Worm (Caenorhabditis elegans): ENCODE results near the gene W06G6.17.

Gene W06G6.17

DNA sequence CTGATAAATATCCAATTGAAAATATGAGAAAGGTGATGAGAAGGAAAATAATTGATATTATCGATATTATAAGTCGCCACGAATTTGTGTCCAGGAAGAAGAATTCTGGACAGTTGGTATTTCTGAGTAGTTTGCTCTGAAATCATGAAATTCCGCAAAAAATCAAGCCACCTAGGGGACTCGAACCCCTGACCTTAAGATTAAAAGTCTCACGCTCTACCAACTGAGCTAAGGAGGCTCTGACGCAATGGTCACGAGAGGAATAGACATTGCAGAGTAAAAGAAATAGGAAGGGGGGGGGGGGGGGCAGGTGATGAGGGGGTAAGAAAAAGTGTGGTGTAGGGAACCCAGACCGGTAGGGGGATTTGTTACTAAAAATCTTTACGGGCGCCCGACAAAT lies 23.2 kb downstream of the W06G6.17 start:
- TF ChIP-seq drap-1 (GFP tag; optimal IDR thresholded peaks at IDR 0.05), result peak; percentile 47
- peak; percentile 75 for TF ChIP-seq sptf-1 (tag; optimal IDR thresholded peaks at IDR 0.05)
- TF ChIP-seq nhr-2 (tag; optimal IDR thresholded peaks at IDR 0.05), result no peak
- TF ChIP-seq mls-2 (tag; optimal IDR thresholded peaks at IDR 0.05), result peak; percentile 14
- peak; percentile 66 for TF ChIP-seq M03D4.4 (tag; optimal IDR thresholded peaks at IDR 0.05)
- peak; percentile 36 for TF ChIP-seq sem-2 (GFP tag; optimal IDR thresholded peaks at IDR 0.05)
- TF ChIP-seq cnd-1 (tag; optimal IDR thresholded peaks at IDR 0.05), result peak; percentile 51
- peak; percentile 17 for TF ChIP-seq flh-1 (GFP tag; optimal IDR thresholded peaks at IDR 0.05)
- TF ChIP-seq ceh-39 (tag; optimal IDR thresholded peaks at IDR 0.05), result no peak
- no peak for TF ChIP-seq unc-120 (tag; optimal IDR thresholded peaks at IDR 0.05; ENCODE audit: poor library complexity, severe bottlenecking)
- peak; percentile 3 for TF ChIP-seq hlh-1 (tag; optimal IDR thresholded peaks at IDR 0.05)
- TF ChIP-seq lsy-2 (tag; optimal IDR thresholded peaks at IDR 0.05), result no peak

DNA sequence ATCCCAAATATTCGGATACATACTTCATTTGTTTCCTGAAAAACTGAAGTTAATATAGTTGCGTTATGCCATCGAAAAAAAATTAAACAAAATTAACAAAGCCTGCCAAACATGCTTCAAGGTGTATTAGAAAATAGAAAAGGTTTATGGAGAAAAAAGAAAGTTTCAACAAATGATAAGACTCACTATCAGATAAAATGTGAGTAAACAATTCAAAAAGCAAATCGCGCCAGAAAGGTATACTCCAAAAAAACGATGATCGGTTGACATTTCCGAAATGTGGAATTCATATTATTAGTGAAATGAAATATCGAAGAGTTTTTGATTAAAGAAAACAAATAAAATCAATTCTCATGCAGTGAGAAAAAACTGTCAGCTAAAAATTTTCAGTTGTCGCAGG lies 24.2 kb downstream of the W06G6.17 start, which contains the start of gene Y70C5A.3:
TSS of gene Y70C5A.3 (minus strand) at position 50 of the 400 bp plus-strand sequence.
- TF ChIP-seq nhr-76 (tag; optimal IDR thresholded peaks at IDR 0.05) (no peak), ceh-83 (GFP tag; optimal IDR thresholded peaks at IDR 0.05) (no peak), elt-3 (tag; optimal IDR thresholded peaks at IDR 0.05) (no peak), unc-120 (tag; optimal IDR thresholded peaks at IDR 0.05; ENCODE audit: poor library complexity, severe bottlenecking) (no peak)

DNA sequence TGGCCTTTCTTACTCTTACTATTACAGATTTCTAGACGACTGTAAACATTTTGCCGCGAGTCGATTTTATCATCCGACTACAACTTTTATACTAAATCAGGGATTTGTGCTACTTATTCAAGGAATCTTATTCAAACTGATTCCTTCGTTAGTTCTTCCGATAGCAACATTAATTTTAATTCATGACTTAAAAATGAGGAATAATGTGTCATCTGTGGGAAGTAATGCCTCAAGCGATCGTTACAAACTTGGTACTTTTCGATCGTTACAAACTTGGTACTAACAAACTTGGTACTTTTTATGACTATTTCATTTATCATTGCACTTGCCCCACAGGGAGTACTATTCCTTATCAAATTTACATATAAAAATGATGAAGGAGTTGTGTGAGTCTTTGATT lies 27.6 kb downstream of the W06G6.17 start, which contains the start of gene Y70C5A.4:
TSS of gene Y70C5A.4 (plus strand) at position 301 of the 400 bp plus-strand sequence.
- TF ChIP-seq ceh-83 (GFP tag; optimal IDR thresholded peaks at IDR 0.05) (no peak), cnd-1 (tag; optimal IDR thresholded peaks at IDR 0.05) (no peak), ceh-39 (tag; optimal IDR thresholded peaks at IDR 0.05) (no peak), lin-13 (tag; optimal IDR thresholded peaks at IDR 0.05) (no peak), blmp-1 (tag; optimal IDR thresholded peaks at IDR 0.05) (no peak), hlh-1 (tag; optimal IDR thresholded peaks at IDR 0.05) (no peak)

DNA sequence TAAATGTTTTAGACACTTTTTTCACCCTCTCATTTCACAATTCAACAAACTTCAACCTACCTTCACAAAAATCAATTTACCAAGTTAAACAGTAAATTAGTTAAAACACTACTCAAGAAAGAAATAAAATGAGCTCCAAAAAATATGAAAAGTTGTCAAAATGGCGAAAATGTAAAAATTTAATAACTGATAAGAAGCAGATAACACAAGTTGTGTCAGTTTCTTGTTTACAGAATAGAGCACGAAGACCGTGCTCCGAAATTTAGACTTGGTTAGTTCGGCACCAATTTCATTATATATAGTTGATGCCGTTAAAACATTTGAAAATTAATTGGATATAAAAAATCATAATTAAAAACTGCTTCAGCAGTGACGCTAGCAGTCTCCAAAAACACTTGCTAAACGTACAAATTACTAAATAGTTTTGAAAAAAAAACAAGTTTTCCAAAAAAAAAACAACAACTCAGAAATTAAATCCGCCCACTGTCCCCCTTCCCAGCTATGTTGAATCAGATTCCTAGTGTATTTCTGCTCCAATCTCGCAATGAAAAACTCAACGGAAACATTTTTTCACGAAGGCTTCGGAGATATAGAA lies 34.2 kb downstream of the W06G6.17 start, which contains the start of gene srw-54:
TSS of gene srw-54 (plus strand) at position 545 of the 595 bp plus-strand sequence.
- no peak for TF ChIP-seq sptf-1 (tag; optimal IDR thresholded peaks at IDR 0.05)
- TF ChIP-seq ceh-83 (GFP tag; optimal IDR thresholded peaks at IDR 0.05), result no peak
- no peak for TF ChIP-seq sem-2 (GFP tag; optimal IDR thresholded peaks at IDR 0.05)
- no peak for TF ChIP-seq nhr-12 (tag; optimal IDR thresholded peaks at IDR 0.05)
- no peak for TF ChIP-seq blmp-1 (tag; optimal IDR thresholded peaks at IDR 0.05)
- no peak for TF ChIP-seq snpc-4 (tag; optimal IDR thresholded peaks at IDR 0.05)
- no peak for TF ChIP-seq ceh-39 (tag; optimal IDR thresholded peaks at IDR 0.05)
- TF ChIP-seq unc-39 (tag; optimal IDR thresholded peaks at IDR 0.05), result no peak
- TF ChIP-seq mep-1 (tag; optimal IDR thresholded peaks at IDR 0.05), result no peak
- TF ChIP-seq lsy-2 (tag; optimal IDR thresholded peaks at IDR 0.05), result no peak
- TF ChIP-seq nhr-237 (tag; optimal IDR thresholded peaks at IDR 0.05), result no peak
- no peak for TF ChIP-seq ztf-11 (tag; optimal IDR thresholded peaks at IDR 0.05)
- no peak for TF ChIP-seq hlh-1 (tag; optimal IDR thresholded peaks at IDR 0.05)
- TF ChIP-seq tbx-8 (GFP tag; optimal IDR thresholded peaks at IDR 0.05), result no peak
- TF ChIP-seq ces-1 (GFP tag; optimal IDR thresholded peaks at IDR 0.05), result no peak
- TF ChIP-seq mab-5 (tag; optimal IDR thresholded peaks at IDR 0.05), result no peak

DNA sequence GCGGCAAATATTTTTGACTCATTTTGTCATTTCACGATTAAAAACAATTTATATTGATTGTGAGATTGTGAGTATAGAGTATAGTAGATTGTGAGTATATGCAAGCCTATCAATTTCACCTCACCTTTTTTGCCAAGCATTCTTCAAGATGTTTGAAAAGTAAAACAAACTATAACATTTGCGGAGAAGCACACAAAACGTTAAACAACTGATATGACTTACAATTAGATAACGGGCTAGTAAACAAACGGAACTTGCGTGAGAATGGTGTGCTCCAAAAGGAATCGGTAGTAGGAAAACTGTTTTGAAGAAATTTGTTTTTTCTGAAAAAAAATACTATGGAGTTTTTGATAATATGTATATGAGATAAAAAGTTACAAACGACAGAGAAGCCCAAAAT lies 35.0 kb downstream of the W06G6.17 start:
- no peak for TF ChIP-seq sptf-1 (tag; optimal IDR thresholded peaks at IDR 0.05)

DNA sequence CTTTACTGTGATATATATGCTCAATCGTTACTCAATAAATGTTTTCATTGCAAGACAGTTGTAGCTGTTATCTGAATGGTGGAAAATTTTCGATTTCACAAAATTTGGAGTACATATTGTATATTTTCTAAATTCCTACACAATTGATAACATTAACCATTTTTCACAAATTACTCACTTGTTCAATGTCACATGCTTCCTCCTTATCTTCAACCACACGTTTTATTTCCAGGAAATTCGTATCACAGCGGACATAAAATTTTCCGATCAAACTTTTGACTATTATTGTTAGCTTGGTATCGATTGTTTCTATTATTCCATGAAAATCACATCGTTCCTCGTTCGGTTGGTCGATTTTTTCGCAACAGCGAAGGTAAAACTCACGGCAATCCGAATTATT lies 36.6 kb downstream of the W06G6.17 start:
- no peak for TF ChIP-seq elt-1 (tag; optimal IDR thresholded peaks at IDR 0.05; ENCODE audit: borderline replicate concordance, insufficient read depth)

DNA sequence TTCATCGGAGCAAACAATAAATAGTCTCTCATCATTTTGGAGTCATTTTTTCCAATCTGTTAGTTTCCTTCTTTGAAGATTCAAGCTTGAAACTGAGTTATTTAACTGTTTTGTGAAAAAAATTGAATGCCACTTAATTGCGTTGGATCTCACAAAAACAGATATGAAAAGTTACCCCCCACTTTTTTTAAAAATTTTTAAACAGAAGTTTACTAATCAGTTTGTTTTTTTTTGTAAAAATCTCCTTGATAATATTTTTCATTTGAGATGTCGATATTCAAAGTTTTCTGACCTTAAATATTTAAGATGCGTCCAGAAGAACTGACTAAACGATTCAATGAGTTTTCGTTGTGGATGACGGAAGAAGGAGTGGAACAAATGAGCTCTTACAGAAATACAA lies 38.7 kb downstream of the W06G6.17 start, which contains the start of gene Y32B12C.1:
TSS of gene Y32B12C.1 (plus strand) at position 301 of the 400 bp plus-strand sequence.
- TF ChIP-seq mep-1 (tag; optimal IDR thresholded peaks at IDR 0.05), result no peak
- TF ChIP-seq nhr-2 (tag; optimal IDR thresholded peaks at IDR 0.05), result no peak
- no peak for TF ChIP-seq ceh-39 (tag; optimal IDR thresholded peaks at IDR 0.05)
- no peak for TF ChIP-seq nhr-237 (tag; optimal IDR thresholded peaks at IDR 0.05)
- no peak for TF ChIP-seq unc-120 (tag; optimal IDR thresholded peaks at IDR 0.05; ENCODE audit: poor library complexity, severe bottlenecking)
- TF ChIP-seq lin-13 (tag; optimal IDR thresholded peaks at IDR 0.05), result no peak
- TF ChIP-seq snpc-4 (tag; optimal IDR thresholded peaks at IDR 0.05), result no peak
- TF ChIP-seq drap-1 (GFP tag; optimal IDR thresholded peaks at IDR 0.05), result no peak
- no peak for TF ChIP-seq nhr-28 (tag; optimal IDR thresholded peaks at IDR 0.05)

All from whole organism, mixed stage, embryonic.